Worm (Caenorhabditis elegans) whole organism, mixed stage, embryonic: ENCODE results near the gene srd-29.

Experiments
- blmp-1 ChIP-seq: fragments of 150-350 bp; optimal IDR thresholded peaks from 2 replicates; lab custom pipeline; 2014; ENCODE audit warnings: missing biosample characterization, missing genetic modification characterization
- ceh-39 ChIP-seq: fragments of 150-350 bp; optimal IDR thresholded peaks from 2 replicates; lab custom pipeline; 2014; ENCODE audit warnings: missing biosample characterization, missing genetic modification characterization
- ceh-83 ChIP-seq: fragments of 200-800 bp; sonication (Bioruptor generic); optimal IDR thresholded peaks from 2 replicates; lab custom pipeline; 2018; ENCODE audit warnings: mild to moderate bottlenecking, missing genetic modification characterization, missing compliant biosample characterization
- elt-1 ChIP-seq: sonication (generic microtip); optimal IDR thresholded peaks from 2 replicates; lab custom pipeline; 2017; ENCODE audit warnings: missing genetic modification characterization, mild to moderate bottlenecking, missing compliant biosample characterization, antibody characterized with exemption, moderate library complexity, borderline replicate concordance; ENCODE audit not compliant: insufficient read depth
- flh-1 ChIP-seq: fragments of 200-800 bp; sonication (Bioruptor generic); optimal IDR thresholded peaks from 2 replicates; lab custom pipeline; 2018; ENCODE audit warnings: mild to moderate bottlenecking, missing genetic modification characterization, moderate library complexity, missing compliant biosample characterization
- lin-13 ChIP-seq: fragments of 150-350 bp; optimal IDR thresholded peaks from 2 replicates; lab custom pipeline; 2014; ENCODE audit warnings: missing biosample characterization, missing genetic modification characterization
- nhr-2 ChIP-seq: fragments of 150-350 bp; optimal IDR thresholded peaks from 2 replicates; lab custom pipeline; 2014; ENCODE audit warnings: missing biosample characterization, missing genetic modification characterization
- nhr-76 ChIP-seq: sonication (generic microtip); optimal IDR thresholded peaks from 2 replicates; lab custom pipeline; 2017; ENCODE audit warnings: missing biosample characterization, missing genetic modification characterization
- pha-4 ChIP-seq: fragments of 150-350 bp; optimal IDR thresholded peaks from 2 replicates; lab custom pipeline; 2018; ENCODE audit warnings: missing biosample characterization, missing genetic modification reagents, missing genetic modification characterization
- sptf-1 ChIP-seq: sonication (generic microtip); optimal IDR thresholded peaks from 2 replicates; lab custom pipeline; 2017; ENCODE audit warnings: mild to moderate bottlenecking, missing genetic modification characterization, moderate library complexity, missing compliant biosample characterization
- tbx-8 ChIP-seq: fragments of 200-800 bp; sonication (Bioruptor generic); optimal IDR thresholded peaks from 2 replicates; lab custom pipeline; 2018; ENCODE audit warnings: mild to moderate bottlenecking, missing genetic modification characterization, moderate library complexity, missing compliant biosample characterization
- unc-39 ChIP-seq: fragments of 150-350 bp; optimal IDR thresholded peaks from 2 replicates; lab custom pipeline; 2014; ENCODE audit warnings: missing biosample characterization, missing genetic modification characterization

srd-29 gene

ce11 chrV:7683907-7684655, 48.5 kb downstream of the srd-29 start, which contains the start of gene sre-11:
TSS of gene sre-11 (minus strand) at chrV:7683957.
- TF ChIP-seq elt-1 (tag; lab: Kevin White, UChicago) (no peak), unc-39 (tag; lab: Kevin White, UChicago) (no peak)
- TF ChIP-seq, all 35 proteins: peak for 0

ce11 chrV:7686189-7686588, 50.6 kb downstream of the srd-29 start, which contains the start of the genes nhr-94 and nhr-152:
TSS of gene nhr-94 (minus strand) at chrV:7686335.
TSS of gene nhr-152 (plus strand) at chrV:7686350.
- TF ChIP-seq nhr-76 (no peak), sptf-1 (tag; lab: Kevin White, UChicago) (no peak), tbx-8 (GFP tag; lab: Kevin White, UChicago) (no peak), elt-1 (tag; lab: Kevin White, UChicago) (peak; percentile 49), ceh-83 (GFP tag; lab: Kevin White, UChicago) (no peak), flh-1 (GFP tag; lab: Kevin White, UChicago) (no peak), lin-13 (tag; lab: Kevin White, UChicago) (no peak), ceh-39 (tag; lab: Kevin White, UChicago) (no peak), nhr-2 (tag; lab: Kevin White, UChicago) (peak; percentile 81), blmp-1 (tag; lab: Kevin White, UChicago) (no peak), unc-39 (tag; lab: Kevin White, UChicago) (no peak), pha-4 (no peak)
